Worm (Caenorhabditis elegans) whole organism, midembryonic: ENCODE measurements around the gene C18A11.2.

Experiments
- T22C8.4 ChIP-seq: fragments of 200-800 bp; sonication (Bioruptor generic); IDR thresholded peaks from 2 replicates; pipeline ENCODE4 v1.3.6; 2022; ENCODE audit warnings: missing genetic modification characterization, missing compliant biosample characterization
- cog-1 ChIP-seq: sonication (generic microtip); optimal IDR thresholded peaks from 2 replicates; lab custom pipeline; 2016; ENCODE audit warnings: missing genetic modification characterization, missing compliant biosample characterization
- flt-1 ChIP-seq: fragments of 200-800 bp; sonication (Bioruptor generic); IDR thresholded peaks from 2 replicates; pipeline ENCODE4 v1.3.6; 2022; ENCODE audit warnings: missing genetic modification characterization, missing compliant biosample characterization
- klf-2 ChIP-seq: fragments of 200-800 bp; sonication (Bioruptor generic); conservative IDR thresholded peaks from 2 replicates; pipeline ENCODE4 v1.3.6; 2022; ENCODE audit warnings: missing genetic modification reagents, missing genetic modification characterization, missing compliant biosample characterization
- med-1 ChIP-seq: sonication (generic microtip); optimal IDR thresholded peaks from 2 replicates; lab custom pipeline; 2017; ENCODE audit warnings: missing genetic modification characterization, mild to moderate bottlenecking, missing compliant biosample characterization, antibody characterized with exemption, missing genetic modification reagents; ENCODE audit not compliant: insufficient read depth
- tab-1 ChIP-seq: fragments of 200-800 bp; sonication (Bioruptor generic); IDR thresholded peaks from 2 replicates; pipeline ENCODE4 v1.3.6; 2022; ENCODE audit warnings: missing genetic modification characterization, missing compliant biosample characterization
- ztf-29 ChIP-seq: fragments of 200-800 bp; sonication (Bioruptor generic); IDR thresholded peaks from 2 replicates; pipeline ENCODE4 v1.3.6; 2022; ENCODE audit warnings: missing genetic modification reagents, missing genetic modification characterization, missing compliant biosample characterization

- TF ChIP-seq T22C8.4 (GFP tag; lab: Robert Waterston, UW): no peak
- no peak for TF ChIP-seq med-1 (GFP tag; lab: Kevin White, UChicago)
- TF ChIP-seq klf-2: no peak
- no peak for TF ChIP-seq flt-1 (GFP tag; lab: Robert Waterston, UW)
- no peak for TF ChIP-seq tab-1
- TF ChIP-seq cog-1 (tag; lab: Kevin White, UChicago): no peak
- TF ChIP-seq ztf-29: no peak
These were observed 16.0 kb downstream of the C18A11.2 start for ce11 chrX:8083330-8083729.
